Fruit fly (Drosophila melanogaster): ENCODE results near the gene GckIII.

The GckIII gene

dm6 chr3R:17081359-17081935 lies 3.9 kb upstream of the GckIII start (continued):
- TF ChIP-seq CG10669 (GFP tag; optimal IDR thresholded peaks at IDR 0.05) (no peak), Ets96B (tag; optimal IDR thresholded peaks at IDR 0.05) (peak; percentile 80), Gug (GFP tag; IDR thresholded peaks at IDR 0.05) (peak; percentile 85), Eip78C (GFP tag) (peak; percentile 95), CG11902 (GFP tag; optimal IDR thresholded peaks at IDR 0.05) (no peak), eg (GFP tag; IDR thresholded peaks at IDR 0.05) (peak; percentile 81), ss (GFP tag; optimal IDR thresholded peaks at IDR 0.05) (peak in 1 of 2 experiments; percentile 56), fkh (GFP tag; optimal IDR thresholded peaks at IDR 0.05) (no peak), Hr4 (GFP tag; optimal IDR thresholded peaks at IDR 0.05) (peak; percentile 92), dac (GFP tag; optimal IDR thresholded peaks at IDR 0.05) (peak; percentile 49), CG3032 (tag; optimal IDR thresholded peaks at IDR 0.05) (peak; percentile 84), Ets21C (GFP tag; optimal IDR thresholded peaks at IDR 0.05) (no peak)

- TF ChIP-seq Eip78C (GFP tag), result no peak
- TF ChIP-seq fkh (GFP tag; optimal IDR thresholded peaks at IDR 0.05), result peak; percentile 26
Observed at dm6 chr3R:17082471-17082870, 2.8 kb upstream of the GckIII start.

dm6 chr3R:17087977-17088618 lies 2.8 kb downstream of the GckIII start, which contains the start of gene cal1:
Gene cal1, plus strand, starts transcription at chr3R:17088280.
- TF ChIP-seq CG11294 (GFP tag; IDR thresholded peaks at IDR 0.05) (no peak), CG6808 (GFP tag; optimal IDR thresholded peaks at IDR 0.05) (peak; percentile 100), fkh (GFP tag; optimal IDR thresholded peaks at IDR 0.05) (peak; percentile 94)

dm6 chr3R:17108881-17109280 lies 23.6 kb downstream of the GckIII start:
- TF ChIP-seq CG8119 (GFP tag; IDR thresholded peaks at IDR 0.05) (no peak), svp (GFP tag) (no peak), acj6 (GFP tag; optimal IDR thresholded peaks at IDR 0.05) (no peak), Ets21C (GFP tag; optimal IDR thresholded peaks at IDR 0.05) (no peak), CG6854 (GFP tag; optimal IDR thresholded peaks at IDR 0.05) (no peak), CG4318 (GFP tag; optimal IDR thresholded peaks at IDR 0.05) (no peak), CG6276 (GFP tag; optimal IDR thresholded peaks at IDR 0.05) (no peak), Hr4 (GFP tag; optimal IDR thresholded peaks at IDR 0.05) (no peak), achi (GFP tag; optimal IDR thresholded peaks at IDR 0.05) (no peak), salr (GFP tag; optimal IDR thresholded peaks at IDR 0.05) (no peak), Lpt (GFP tag; optimal IDR thresholded peaks at IDR 0.05) (no peak), Gug (GFP tag; IDR thresholded peaks at IDR 0.05) (no peak)

- TF ChIP-seq vri (GFP tag; optimal IDR thresholded peaks at IDR 0.05) (peak; percentile 85), CG3032 (tag; optimal IDR thresholded peaks at IDR 0.05) (no peak), esn (GFP tag; optimal IDR thresholded peaks at IDR 0.05) (no peak), fd85E (GFP tag; optimal IDR thresholded peaks at IDR 0.05) (no peak), Ets96B (tag; optimal IDR thresholded peaks at IDR 0.05) (no peak), dsx (GFP tag; optimal IDR thresholded peaks at IDR 0.05; ENCODE audit: poor library complexity, severe bottlenecking) (peak; percentile 27), CG6792 (GFP tag; optimal IDR thresholded peaks at IDR 0.05) (no peak), CG3919 (GFP tag; optimal IDR thresholded peaks at IDR 0.05) (no peak), CG6276 (GFP tag; optimal IDR thresholded peaks at IDR 0.05) (no peak), achi (GFP tag; optimal IDR thresholded peaks at IDR 0.05) (no peak), CG6163 (GFP tag; IDR thresholded peaks at IDR 0.05) (no peak), CG31627 (GFP tag; optimal IDR thresholded peaks at IDR 0.05) (no peak), lz (GFP tag; optimal IDR thresholded peaks at IDR 0.05) (no peak), svp (GFP tag) (no peak), Ets21C (GFP tag; optimal IDR thresholded peaks at IDR 0.05) (no peak), fkh (GFP tag; optimal IDR thresholded peaks at IDR 0.05) (no peak), CG11762 (GFP tag; optimal IDR thresholded peaks at IDR 0.05; ENCODE audit: insufficient read depth) (no peak), Eip75B (GFP tag; optimal IDR thresholded peaks at IDR 0.05) (no peak), eg (GFP tag; IDR thresholded peaks at IDR 0.05) (peak; percentile 12; the same call in 1 of the 3 replicates), CG11902 (GFP tag; optimal IDR thresholded peaks at IDR 0.05) (no peak), Lpt (GFP tag; optimal IDR thresholded peaks at IDR 0.05) (no peak), Smox (GFP tag; optimal IDR thresholded peaks at IDR 0.05) (no peak), Gug (GFP tag; IDR thresholded peaks at IDR 0.05) (no peak), ss (GFP tag; optimal IDR thresholded peaks at IDR 0.05) (peak in 1 of 2 experiments; percentile 41)
Observed at dm6 chr3R:17110880-17111726, 25.8 kb downstream of the GckIII start.

Measured in whole organism, prepupa.